Worm (Caenorhabditis elegans): Measurements from ENCODE around the gene F26G1.15.

DNA sequence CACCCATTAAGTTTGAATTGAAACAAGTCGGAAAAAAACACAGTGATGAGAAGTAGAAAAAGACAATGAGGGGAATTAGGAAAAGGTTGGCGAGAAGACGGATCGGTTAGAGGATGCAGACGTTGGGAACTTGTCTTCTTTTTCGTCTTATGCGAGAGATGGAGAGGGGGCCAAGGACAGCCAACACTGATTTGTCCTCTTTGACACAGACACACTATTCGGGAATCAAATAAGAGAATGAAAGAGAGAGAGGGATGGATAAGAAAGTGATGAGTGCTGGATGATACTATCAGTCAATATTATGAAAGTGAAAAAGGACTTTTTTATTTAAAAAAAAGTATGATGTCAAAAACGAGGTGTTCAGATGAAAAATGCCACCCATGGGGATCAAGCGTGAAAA is 31.6 kb downstream of the F26G1.15 start, which contains the start of gene lact-5:
- TF ChIP-seq cebp-2 (GFP tag; IDR thresholded peaks at IDR 0.05): no peak
- TF ChIP-seq snpc-4 (GFP tag; optimal IDR thresholded peaks at IDR 0.05): no peak
- no peak for TF ChIP-seq snpc-4 (tag; optimal IDR thresholded peaks at IDR 0.05)
- no peak for TF ChIP-seq hlh-12 (tag; optimal IDR thresholded peaks at IDR 0.05)
- no peak for TF ChIP-seq D2030.7 (GFP tag; IDR thresholded peaks at IDR 0.05)
- no peak for TF ChIP-seq unc-62 (GFP tag; optimal IDR thresholded peaks at IDR 0.05)
- no peak for TF ChIP-seq ama-1 (optimal IDR thresholded peaks at IDR 0.05)
- TF ChIP-seq ama-1 (GFP tag; optimal IDR thresholded peaks at IDR 0.05): no peak
- TF ChIP-seq tbx-9 (tag; optimal IDR thresholded peaks at IDR 0.05; ENCODE audit: borderline replicate concordance): no peak
- TF ChIP-seq fkh-3 (tag; optimal IDR thresholded peaks at IDR 0.05): no peak
- TF ChIP-seq ceh-100 (GFP tag; IDR thresholded peaks at IDR 0.05): no peak
- no peak for TF ChIP-seq F22D6.2 (tag; optimal IDR thresholded peaks at IDR 0.05)
- TF ChIP-seq tbp1 (GFP tag; optimal IDR thresholded peaks at IDR 0.05): no peak
- no peak for TF ChIP-seq ztf-6 (GFP tag; IDR thresholded peaks at IDR 0.05)
- no peak for TF ChIP-seq lin-26 (GFP tag; IDR thresholded peaks at IDR 0.05)
